Worm (Caenorhabditis elegans): ENCODE data around the gene sec-61.G.

Gene sec-61.G

DNA sequence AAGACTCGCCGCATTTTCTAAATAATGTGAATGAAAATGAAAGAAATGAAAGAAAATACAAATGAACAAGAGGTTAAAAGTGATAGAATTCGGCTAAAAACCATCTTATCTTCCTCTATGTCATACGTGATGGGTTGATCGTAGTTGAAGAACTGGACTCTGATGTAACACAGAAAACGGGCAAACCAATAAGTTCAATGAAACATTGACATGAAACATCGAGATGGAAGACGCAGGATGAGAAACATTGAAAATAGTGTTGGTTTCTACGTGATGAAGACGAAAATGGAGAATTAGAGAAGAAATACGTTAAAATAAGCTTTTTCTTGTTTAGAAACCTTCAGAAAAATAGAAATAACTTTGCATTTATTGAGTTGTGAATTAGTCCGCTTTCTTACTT, 6.0 kb downstream of the sec-61.G start, which contains the start of gene F32D8.12 (continued):
- TF ChIP-seq lin-38 (GFP tag; IDR thresholded peaks at IDR 0.05) (peak; percentile 48; the same call in 1 of the 2 replicates), mxl-2 (GFP tag; conservative IDR thresholded peaks at IDR 0.05) (no peak), F26F4.8 (GFP tag; conservative IDR thresholded peaks at IDR 0.05) (no peak), lin-1 (GFP tag; IDR thresholded peaks at IDR 0.05) (no peak), duxl-1 (tag; optimal IDR thresholded peaks at IDR 0.05; ENCODE audit: poor library complexity) (peak; percentile 13), mep-1 (tag; optimal IDR thresholded peaks at IDR 0.05) (peak; percentile 34), ces-1 (GFP tag; optimal IDR thresholded peaks at IDR 0.05) (no peak), nhr-102 (tag; optimal IDR thresholded peaks at IDR 0.05) (no peak), nhr-76 (tag; optimal IDR thresholded peaks at IDR 0.05) (no peak), spr-1 (tag; optimal IDR thresholded peaks at IDR 0.05) (no peak), F10B5.3 (tag; optimal IDR thresholded peaks at IDR 0.05) (no peak), daf-12 (tag; optimal IDR thresholded peaks at IDR 0.05) (no peak), hif-1 (tag; optimal IDR thresholded peaks at IDR 0.05) (peak in 1 of 2 experiments; percentile 85), T20F7.1 (GFP tag; optimal IDR thresholded peaks at IDR 0.05) (no peak), mes-2 (tag; optimal IDR thresholded peaks at IDR 0.05; ENCODE audit: poor library complexity, severe bottlenecking) (peak; percentile 59), nhr-77 (tag; optimal IDR thresholded peaks at IDR 0.05) (peak; percentile 22), tag-97 (GFP tag; IDR thresholded peaks at IDR 0.05) (no peak), cey-2 (tag; optimal IDR thresholded peaks at IDR 0.05; ENCODE audit: borderline replicate concordance, insufficient read depth) (no peak), mdl-1 (tag; optimal IDR thresholded peaks at IDR 0.05) (peak in 1 of 2 experiments; percentile 42), skn-1 (tag; optimal IDR thresholded peaks at IDR 0.05) (no peak), nhr-28 (tag; optimal IDR thresholded peaks at IDR 0.05) (peak; percentile 73), zip-11 (GFP tag; IDR thresholded peaks at IDR 0.05) (no peak), attf-4 (tag; optimal IDR thresholded peaks at IDR 0.05) (no peak), daf-16 (GFP tag; optimal IDR thresholded peaks at IDR 0.05) (no peak), daf-16 (tag; optimal IDR thresholded peaks at IDR 0.05) (peak; percentile 58), nhr-111 (GFP tag; optimal IDR thresholded peaks at IDR 0.05) (no peak), nhr-48 (tag; optimal IDR thresholded peaks at IDR 0.05) (peak; percentile 6), nhr-42 (GFP tag; IDR thresholded peaks at IDR 0.05) (no peak), madf-9 (GFP tag; conservative IDR thresholded peaks at IDR 0.05) (no peak), saeg-2 (GFP tag; IDR thresholded peaks at IDR 0.05) (no peak)

- TF ChIP-seq zip-11 (GFP tag; IDR thresholded peaks at IDR 0.05) (no peak), unc-62 (GFP tag; optimal IDR thresholded peaks at IDR 0.05 in 1 of 2) (peak in 1 of 2 experiments; percentile 90), unc-62 (tag; optimal IDR thresholded peaks at IDR 0.05) (no peak)
Measured at ce11 chrV:10889774-10890173, 7.2 kb downstream of the sec-61.G start.

ce11 chrV:10889036-10889435, 7.9 kb downstream of the sec-61.G start, which contains the start of gene F32D8.11:
Gene F32D8.11 (minus strand): TSS chrV:10889136.
- no peak for TF ChIP-seq ceh-20 (GFP tag; IDR thresholded peaks at IDR 0.05)
- no peak for TF ChIP-seq nhr-11 (tag; optimal IDR thresholded peaks at IDR 0.05)
- no peak for TF ChIP-seq nhr-41 (GFP tag; IDR thresholded peaks at IDR 0.05)
- TF ChIP-seq lin-39 (tag; optimal IDR thresholded peaks at IDR 0.05), result no peak
- TF ChIP-seq gei-8 (GFP tag; optimal IDR thresholded peaks at IDR 0.05), result no peak

ce11 chrV:10888153-10888552, 8.8 kb downstream of the sec-61.G start:
- TF ChIP-seq daf-16 (GFP tag; optimal IDR thresholded peaks at IDR 0.05), result no peak
- TF ChIP-seq daf-16 (tag; optimal IDR thresholded peaks at IDR 0.05), result peak; percentile 15
- no peak for TF ChIP-seq skn-1 (tag; optimal IDR thresholded peaks at IDR 0.05)
- no peak for TF ChIP-seq attf-4 (tag; optimal IDR thresholded peaks at IDR 0.05)
- TF ChIP-seq nhr-10 (tag; optimal IDR thresholded peaks at IDR 0.05), result no peak
- TF ChIP-seq sdz-12 (GFP tag; optimal IDR thresholded peaks at IDR 0.05), result no peak
- TF ChIP-seq dpl-1 (GFP tag; optimal IDR thresholded peaks at IDR 0.05), result no peak
- no peak for TF ChIP-seq mep-1 (tag; optimal IDR thresholded peaks at IDR 0.05)
- no peak for TF ChIP-seq ceh-82 (tag; optimal IDR thresholded peaks at IDR 0.05)
- no peak for TF ChIP-seq snpc-1.2 (GFP tag; IDR thresholded peaks at IDR 0.05)
- no peak for TF ChIP-seq jun-1 (tag; optimal IDR thresholded peaks at IDR 0.05)
- TF ChIP-seq ztf-7 (tag; optimal IDR thresholded peaks at IDR 0.05), result no peak
- peak; percentile 52 for TF ChIP-seq ama-1 (optimal IDR thresholded peaks at IDR 0.05)
- no peak for TF ChIP-seq nhr-76 (tag; optimal IDR thresholded peaks at IDR 0.05)
